Worm (Caenorhabditis elegans) whole organism, late embryonic: Measurements from ENCODE around the gene T24E12.2.

ENCODE experiments used
- F13H6.1 ChIP-seq: sonication (generic microtip); optimal IDR thresholded peaks from 2 replicates; lab custom pipeline; 2016; ENCODE audit warnings: missing genetic modification characterization, missing compliant biosample characterization
- ceh-14 ChIP-seq: sonication (generic microtip); optimal IDR thresholded peaks from 2 replicates; lab custom pipeline; 2016; ENCODE audit warnings: missing genotype, missing genetic modification characterization, missing compliant biosample characterization
- ceh-19 ChIP-seq: fragments of 200-800 bp; sonication (Bioruptor generic); optimal IDR thresholded peaks from 2 replicates; lab custom pipeline; 2018; ENCODE audit warnings: mild to moderate bottlenecking, missing genetic modification characterization, missing compliant biosample characterization
- ceh-2 ChIP-seq: sonication (generic microtip); optimal IDR thresholded peaks from 2 replicates; lab custom pipeline; 2016; ENCODE audit warnings: missing genotype, missing genetic modification characterization, missing compliant biosample characterization
- fkh-6 ChIP-seq: sonication (generic microtip); optimal IDR thresholded peaks from 2 replicates; lab custom pipeline; 2016; ENCODE audit warnings: missing genetic modification characterization, missing compliant biosample characterization
- hlh-30 ChIP-seq: sonication (generic microtip); optimal IDR thresholded peaks from 2 replicates; lab custom pipeline; 2017; ENCODE audit warnings: antibody characterized with exemption, missing genetic modification characterization, missing compliant biosample characterization; ENCODE audit not compliant: insufficient read depth
- lin-11 ChIP-seq: fragments of 200-800 bp; sonication (Bioruptor generic); optimal IDR thresholded peaks from 2 replicates; lab custom pipeline; 2018; ENCODE audit warnings: mild to moderate bottlenecking, missing genetic modification characterization, missing compliant biosample characterization
- pros-1 ChIP-seq: fragments of 150-350 bp; optimal IDR thresholded peaks from 2 replicates; lab custom pipeline; 2014; ENCODE audit warnings: missing biosample characterization, missing genetic modification reagents, missing genetic modification characterization
- unc-3 ChIP-seq, 2 experiments: fragments of 200-800 bp in 1 of 2; sonication (Bioruptor generic) in 1 of 2; sonication (generic microtip) in 1 of 2; conservative IDR thresholded peaks in 1 of 2; optimal IDR thresholded peaks in 1 of 2; 2 replicates each; pipeline versions ENCODE4 v1.3.6 to Lab custom; 2016 to 2022; ENCODE audit warnings: missing compliant biosample characterization in 2 of 2, missing genetic modification characterization in 2 of 2, missing genetic modification reagents in 1 of 2

ce11 chrII:3747405-3747804, 35.3 kb upstream of the T24E12.2 start, which contains the start of gene fbxb-92:
- TF ChIP-seq fkh-6 (tag; lab: Kevin White, UChicago) (no peak), unc-3 (GFP tag; conservative IDR thresholded peaks at IDR 0.05; lab: Robert Waterston, UW) (no peak), unc-3 (tag; optimal IDR thresholded peaks at IDR 0.05; lab: Kevin White, UChicago) (no peak), ceh-19 (GFP tag; lab: Kevin White, UChicago) (no peak), F13H6.1 (tag; lab: Kevin White, UChicago) (no peak), lin-11 (tag; lab: Kevin White, UChicago) (no peak), pros-1 (tag; lab: Kevin White, UChicago) (no peak), ceh-14 (tag; lab: Kevin White, UChicago) (no peak), hlh-30 (tag; lab: Kevin White, UChicago) (no peak), ceh-2 (tag; lab: Kevin White, UChicago) (no peak)
